Worm (Caenorhabditis elegans) whole organism, young adult: ENCODE measurements around the gene T12G3.2.

Experiments
- F52B5.7 ChIP-seq: sonication (generic microtip); optimal IDR thresholded peaks from 2 replicates; lab custom pipeline; 2016; ENCODE audit warnings: mild to moderate bottlenecking, missing genetic modification characterization, missing compliant biosample characterization
- T26A5.8 ChIP-seq: sonication (generic microtip); optimal IDR thresholded peaks from 2 replicates; lab custom pipeline; 2016; ENCODE audit warnings: missing genetic modification characterization, missing compliant biosample characterization
- die-1 ChIP-seq: sonication (generic microtip); optimal IDR thresholded peaks from 2 replicates; lab custom pipeline; 2016; ENCODE audit warnings: missing genotype, mild to moderate bottlenecking, missing genetic modification characterization, missing compliant biosample characterization
- nfya-1 ChIP-seq: sonication (generic microtip); optimal IDR thresholded peaks from 2 replicates; lab custom pipeline; 2017; ENCODE audit warnings: antibody characterized with exemption, missing compliant biosample characterization, missing genetic modification characterization, borderline replicate concordance; ENCODE audit not compliant: insufficient read depth
- nfyb-1 ChIP-seq: fragments of 200-800 bp; sonication (Bioruptor generic); IDR thresholded peaks from 2 replicates; pipeline ENCODE4 v1.3.6; 2022; ENCODE audit warnings: missing genetic modification reagents, missing genetic modification characterization, missing compliant biosample characterization
- nhr-90 ChIP-seq: sonication (generic microtip); optimal IDR thresholded peaks from 2 replicates; lab custom pipeline; 2016; ENCODE audit warnings: missing genotype, mild to moderate bottlenecking, missing genetic modification characterization, missing compliant biosample characterization
- pha-4 ChIP-seq: fragments of 150-350 bp; sonication (generic microtip); optimal IDR thresholded peaks from 2 replicates; lab custom pipeline; 2014; ENCODE audit warnings: missing biosample characterization, missing genetic modification reagents, missing genetic modification characterization
- snpc-1.3 ChIP-seq: sonication (generic microtip); optimal IDR thresholded peaks from 2 replicates; lab custom pipeline; 2017; ENCODE audit warnings: missing genetic modification characterization, mild to moderate bottlenecking, missing compliant biosample characterization, antibody characterized with exemption, moderate library complexity, missing genotype, missing genetic modification reagents; ENCODE audit not compliant: insufficient read depth
- tbp1 ChIP-seq: fragments of 200-800 bp; sonication (Bioruptor generic); optimal IDR thresholded peaks from 2 replicates; lab custom pipeline; 2018; ENCODE audit warnings: mild to moderate bottlenecking, missing genetic modification characterization, missing compliant biosample characterization

DNA sequence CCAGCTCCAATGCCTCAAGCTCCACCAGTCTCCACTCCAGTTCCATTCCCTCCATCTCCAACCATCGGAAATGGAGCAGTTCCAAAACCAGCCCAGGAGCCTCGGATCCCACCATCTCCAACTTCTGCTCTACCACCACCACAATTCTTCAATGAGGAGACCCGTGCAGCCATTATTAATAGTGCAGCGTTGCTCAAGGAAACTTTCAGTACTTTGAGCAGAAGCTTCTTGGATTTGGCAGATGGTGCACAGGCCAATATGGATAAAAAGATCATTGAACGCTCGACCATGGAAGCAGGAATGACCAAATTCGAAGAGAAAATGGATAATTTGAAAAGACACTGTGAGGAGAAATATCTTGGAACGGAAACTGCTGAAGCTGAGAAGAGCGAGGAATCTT is 11.3 kb downstream of the T12G3.2 start:
- TF ChIP-seq nfyb-1 (GFP tag; lab: Robert Waterston, UW) (no peak), nfya-1 (no peak), tbp1 (GFP tag; lab: Kevin White, UChicago) (no peak), die-1 (tag; lab: Kevin White, UChicago) (no peak), pha-4 (tag; lab: Kevin White, UChicago) (no peak), F52B5.7 (tag; lab: Kevin White, UChicago) (no peak), T26A5.8 (tag; lab: Kevin White, UChicago) (no peak), snpc-1.3 (tag; lab: Kevin White, UChicago) (no peak), nhr-90 (no peak)
